Fruit fly (Drosophila melanogaster): Measurements from ENCODE around the gene CG4022.

CG4022 gene

dm6 chr3L:9441907-9442479 is 31.4 kb upstream of the CG4022 start, which contains the start of the genes Bet3 and Nf-YA (continued):
- TF ChIP-seq NFAT (GFP tag; IDR thresholded peaks at IDR 0.05) (peak; percentile 88), CG9932 (GFP tag; IDR thresholded peaks at IDR 0.05) (peak; percentile 86), Hr78 (GFP tag; optimal IDR thresholded peaks at IDR 0.05) (no peak), lilli (GFP tag; optimal IDR thresholded peaks at IDR 0.05) (peak; percentile 70), CG10462 (GFP tag; optimal IDR thresholded peaks at IDR 0.05) (no peak), CG13296 (GFP tag; optimal IDR thresholded peaks at IDR 0.05) (peak; percentile 0), NC2β (GFP tag; optimal IDR thresholded peaks at IDR 0.05) (peak; percentile 25), dan (GFP tag; IDR thresholded peaks at IDR 0.05) (no peak), CG9817 (tag; optimal IDR thresholded peaks at IDR 0.05) (peak; percentile 58), ap (GFP tag; IDR thresholded peaks at IDR 0.05) (no peak), B-H2 (GFP tag; optimal IDR thresholded peaks at IDR 0.05) (peak; percentile 69), CG2202 (tag; optimal IDR thresholded peaks at IDR 0.05) (no peak), CG2129 (GFP tag; IDR thresholded peaks at IDR 0.05; ENCODE audit: partially characterized antibody) (peak; percentile 73), Six4 (GFP tag; optimal IDR thresholded peaks at IDR 0.05) (no peak), Poxn (GFP tag; IDR thresholded peaks at IDR 0.05) (no peak), Ptx1 (GFP tag; IDR thresholded peaks at IDR 0.05) (peak; percentile 53; the same call in 1 of the 2 replicates), CG8089 (GFP tag; optimal IDR thresholded peaks at IDR 0.05) (peak; percentile 3), CG34224 (GFP tag; IDR thresholded peaks at IDR 0.05; ENCODE audit: partially characterized antibody) (peak; percentile 83), danr (GFP tag; IDR thresholded peaks at IDR 0.05) (no peak), CG17568 (GFP tag; optimal IDR thresholded peaks at IDR 0.05) (no peak), scrt (GFP tag; optimal IDR thresholded peaks at IDR 0.05) (peak; percentile 20), Hr51 (GFP tag; optimal IDR thresholded peaks at IDR 0.05) (peak; percentile 16 to 57), abd-A (tag; optimal IDR thresholded peaks at IDR 0.05) (no peak), Dip3 (GFP tag; optimal IDR thresholded peaks at IDR 0.05) (peak; percentile 60), tup (GFP tag; optimal IDR thresholded peaks at IDR 0.05) (no peak), Sin3A (optimal IDR thresholded peaks at IDR 0.05) (peak; percentile 38), Jarid2 (GFP tag; optimal IDR thresholded peaks at IDR 0.05) (peak; percentile 20), Trl (optimal IDR thresholded peaks at IDR 0.05) (no peak), Trl (GFP tag; optimal IDR thresholded peaks at IDR 0.05) (peak; percentile 39), CG10267 (tag; optimal IDR thresholded peaks at IDR 0.05) (peak; percentile 56), stwl (tag; optimal IDR thresholded peaks at IDR 0.05) (peak; percentile 77), gcm2 (GFP tag; optimal IDR thresholded peaks at IDR 0.05) (no peak), ranshi (GFP tag; IDR thresholded peaks at IDR 0.05) (peak; percentile 32; the same call in 1 of the 2 replicates), sima (GFP tag; optimal IDR thresholded peaks at IDR 0.05) (no peak), CTCF (GFP tag; optimal IDR thresholded peaks at IDR 0.05) (no peak), pros (GFP tag; optimal IDR thresholded peaks at IDR 0.05) (no peak), CG2875 (GFP tag; optimal IDR thresholded peaks at IDR 0.05) (no peak), CG8944 (GFP tag; optimal IDR thresholded peaks at IDR 0.05) (peak; percentile 69), Dip2 (GFP tag; IDR thresholded peaks at IDR 0.05) (no peak), CG1647 (GFP tag; optimal IDR thresholded peaks at IDR 0.05) (peak; percentile 26), CG6854 (GFP tag; optimal IDR thresholded peaks at IDR 0.05) (no peak), CG32767 (GFP tag; IDR thresholded peaks at IDR 0.05) (no peak), Ravus (GFP tag; IDR thresholded peaks at IDR 0.05) (no peak), sens-2 (GFP tag; IDR thresholded peaks at IDR 0.05) (no peak), CG17359 (tag; optimal IDR thresholded peaks at IDR 0.05) (peak; percentile 9), CG13894 (tag; optimal IDR thresholded peaks at IDR 0.05) (peak; percentile 66), ERR (GFP tag; optimal IDR thresholded peaks at IDR 0.05) (no peak), CG12942 (GFP tag; optimal IDR thresholded peaks at IDR 0.05) (peak; percentile 13), CG1233 (GFP tag; optimal IDR thresholded peaks at IDR 0.05) (peak; percentile 27), Hmr (GFP tag; optimal IDR thresholded peaks at IDR 0.05) (peak; percentile 42), CG11456 (GFP tag; IDR thresholded peaks at IDR 0.05) (peak; percentile 79), CG3838 (GFP tag; optimal IDR thresholded peaks at IDR 0.05) (no peak)

All from whole organism, embryonic.